Worm (Caenorhabditis elegans) whole organism, early embryonic: ENCODE results near the gene T25D1.2.

ENCODE experiments used
- B0310.2 ChIP-seq: sonication (generic microtip); optimal IDR thresholded peaks from 2 replicates; lab custom pipeline; 2016; ENCODE audit warnings: mild to moderate bottlenecking, missing genetic modification characterization, missing compliant biosample characterization
- ama-1 ChIP-seq: fragments of 150-350 bp; optimal IDR thresholded peaks from 2 replicates; lab custom pipeline; 2014
- ceh-13 ChIP-seq: fragments of 200-800 bp; sonication (Bioruptor generic); optimal IDR thresholded peaks from 2 replicates; lab custom pipeline; 2018; ENCODE audit warnings: mild to moderate bottlenecking, missing genetic modification characterization, missing compliant biosample characterization
- ceh-36 ChIP-seq: sonication (generic microtip); optimal IDR thresholded peaks from 2 replicates; lab custom pipeline; 2016; ENCODE audit warnings: missing genetic modification characterization, inconsistent platforms, missing compliant biosample characterization
- ets-7 ChIP-seq: sonication (generic microtip); optimal IDR thresholded peaks from 2 replicates; lab custom pipeline; 2016; ENCODE audit warnings: missing genotype, missing genetic modification characterization, missing compliant biosample characterization
- hnd-1 ChIP-seq: sonication (generic microtip); optimal IDR thresholded peaks from 2 replicates; lab custom pipeline; 2016; ENCODE audit warnings: missing genetic modification characterization, missing compliant biosample characterization
- sea-1 ChIP-seq: fragments of 200-800 bp; sonication (Bioruptor generic); conservative IDR thresholded peaks from 2 replicates; pipeline ENCODE4 v1.3.6; 2022; ENCODE audit warnings: missing genetic modification characterization, missing compliant biosample characterization
- tbx-11 ChIP-seq: fragments of 200-800 bp; sonication (Bioruptor generic); IDR thresholded peaks from 2 replicates; pipeline ENCODE4 v1.3.6; 2022; ENCODE audit warnings: missing genetic modification characterization, missing compliant biosample characterization

DNA sequence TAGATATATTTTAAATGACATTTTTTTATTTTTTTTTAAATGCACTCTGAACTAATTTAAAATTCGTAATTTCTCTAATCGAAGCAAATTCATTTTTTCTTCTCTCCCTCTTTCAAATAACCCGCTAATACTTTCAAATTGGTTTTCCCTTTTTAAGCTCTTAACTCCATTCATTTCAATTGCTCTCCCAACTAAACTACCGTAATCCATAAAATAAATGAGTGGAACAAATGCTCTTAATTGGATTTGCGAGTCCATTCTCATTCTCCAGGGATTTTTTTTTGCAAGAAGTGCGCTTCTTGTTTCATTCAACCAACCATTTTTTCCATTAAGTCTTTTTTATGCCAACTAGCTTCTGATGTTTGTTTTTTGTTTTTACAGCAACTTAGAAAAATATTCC lies 34.3 kb upstream of the T25D1.2 start:
- no peak for TF ChIP-seq ets-7 (tag; lab: Kevin White, UChicago)
- no peak for TF ChIP-seq ceh-36 (tag; lab: Kevin White, UChicago)
- TF ChIP-seq hnd-1 (tag; lab: Kevin White, UChicago): no peak
- no peak for TF ChIP-seq sea-1 (GFP tag; lab: Robert Waterston, UW)
- TF ChIP-seq B0310.2: no peak
- no peak for TF ChIP-seq ama-1 (lab: Kevin White, UChicago)
- no peak for TF ChIP-seq ceh-13 (GFP tag; lab: Kevin White, UChicago)
- TF ChIP-seq tbx-11: no peak
